Worm (Caenorhabditis elegans): ENCODE data around the gene pdhk-2.

DNA sequence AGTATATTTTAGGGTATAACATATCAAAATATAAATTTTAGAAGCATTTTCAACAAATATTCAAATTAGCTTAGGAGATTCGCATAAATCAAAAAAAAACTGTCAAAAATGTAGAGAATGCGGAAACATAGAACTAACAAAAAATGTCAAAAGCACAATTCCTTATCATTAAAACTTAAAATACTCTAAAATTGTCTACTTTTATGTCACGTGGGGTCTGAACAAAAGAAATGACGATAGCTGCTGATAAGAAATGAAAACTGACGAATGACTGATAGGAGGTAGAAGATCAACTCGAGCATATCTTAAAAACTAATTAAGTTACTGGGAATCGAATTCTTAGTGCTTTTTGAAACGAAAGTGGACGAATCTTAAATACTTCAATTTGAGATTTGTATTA lies 7.5 kb downstream of the pdhk-2 start:
- TF ChIP-seq tra-4 (tag; optimal IDR thresholded peaks at IDR 0.05): no peak
- no peak for TF ChIP-seq ama-1 (optimal IDR thresholded peaks at IDR 0.05)
- TF ChIP-seq flt-1 (GFP tag; IDR thresholded peaks at IDR 0.05): no peak
- TF ChIP-seq aly-1 (tag; optimal IDR thresholded peaks at IDR 0.05): no peak
- no peak for TF ChIP-seq sea-1 (GFP tag; conservative IDR thresholded peaks at IDR 0.05)
- no peak for TF ChIP-seq scrt-1 (GFP tag; IDR thresholded peaks at IDR 0.05)
- no peak for TF ChIP-seq hmbx-1 (tag; optimal IDR thresholded peaks at IDR 0.05)
- no peak for TF ChIP-seq tbx-37 (GFP tag; conservative IDR thresholded peaks at IDR 0.05)
- no peak for TF ChIP-seq hnd-1 (tag; optimal IDR thresholded peaks at IDR 0.05)
- no peak for TF ChIP-seq ceh-13 (GFP tag; optimal IDR thresholded peaks at IDR 0.05)
- TF ChIP-seq pes-1 (GFP tag; IDR thresholded peaks at IDR 0.05): no peak

Data from whole organism, early embryonic.